Worm (Caenorhabditis elegans) whole organism, L2 larva: ENCODE measurements around the gene C25F9.6.

Source experiments
- F13H6.1 ChIP-seq: sonication (generic microtip); optimal IDR thresholded peaks from 2 replicates; lab custom pipeline; 2016; ENCODE audit warnings: missing genetic modification characterization, missing compliant biosample characterization
- Y55F3AM.14 ChIP-seq: fragments of 200-800 bp; sonication (Bioruptor generic); optimal IDR thresholded peaks from 2 replicates; lab custom pipeline; 2018; ENCODE audit warnings: mild to moderate bottlenecking, missing genetic modification characterization, missing compliant biosample characterization
- aly-2 ChIP-seq: fragments of 150-350 bp; optimal IDR thresholded peaks from 2 replicates; lab custom pipeline; 2014; ENCODE audit warnings: missing biosample characterization, missing genetic modification characterization
- ama-1 ChIP-seq: fragments of 150-350 bp; optimal IDR thresholded peaks from 2 replicates; lab custom pipeline; 2018; ENCODE audit warnings: inconsistent platforms
- ceh-16 ChIP-seq: fragments of 150-350 bp; optimal IDR thresholded peaks from 2 replicates; lab custom pipeline; 2014; ENCODE audit warnings: missing biosample characterization, missing genetic modification characterization
- ceh-82 ChIP-seq: fragments of 150-350 bp; optimal IDR thresholded peaks from 2 replicates; lab custom pipeline; 2014; ENCODE audit warnings: missing biosample characterization, missing genetic modification characterization
- elt-1 ChIP-seq: fragments of 150-350 bp; optimal IDR thresholded peaks from 2 replicates; lab custom pipeline; 2014; ENCODE audit warnings: missing biosample characterization, missing genetic modification characterization
- elt-3 ChIP-seq: sonication (generic microtip); optimal IDR thresholded peaks from 2 replicates; lab custom pipeline; 2017; ENCODE audit warnings: missing biosample characterization, missing genetic modification characterization
- fos-1 ChIP-seq: fragments of 150-350 bp; optimal IDR thresholded peaks from 2 replicates; lab custom pipeline; 2014; ENCODE audit warnings: missing biosample characterization, missing genetic modification characterization
- gmeb-1 ChIP-seq: fragments of 150-350 bp; optimal IDR thresholded peaks from 2 replicates; lab custom pipeline; 2014; ENCODE audit warnings: missing biosample characterization, missing genetic modification characterization
- lin-13 ChIP-seq: fragments of 150-350 bp; optimal IDR thresholded peaks from 2 replicates; lab custom pipeline; 2014; ENCODE audit warnings: missing biosample characterization, missing genetic modification reagents, missing genetic modification characterization
- lin-39 ChIP-seq: fragments of 150-350 bp; optimal IDR thresholded peaks from 2 replicates; lab custom pipeline; 2014; ENCODE audit warnings: missing biosample characterization, missing genetic modification reagents, missing genetic modification characterization
- mab-5 ChIP-seq: fragments of 150-350 bp; optimal IDR thresholded peaks from 2 replicates; lab custom pipeline; 2014; ENCODE audit warnings: missing biosample characterization, missing genetic modification characterization
- nhr-10 ChIP-seq: sonication (generic microtip); optimal IDR thresholded peaks from 2 replicates; lab custom pipeline; 2017; ENCODE audit warnings: missing biosample characterization, missing genetic modification characterization
- nhr-11 ChIP-seq: fragments of 150-350 bp; optimal IDR thresholded peaks from 2 replicates; lab custom pipeline; 2014; ENCODE audit warnings: missing biosample characterization, missing genetic modification characterization
- nhr-12 ChIP-seq: fragments of 150-350 bp; optimal IDR thresholded peaks from 2 replicates; lab custom pipeline; 2014; ENCODE audit warnings: missing biosample characterization, missing genetic modification characterization
- nhr-129 ChIP-seq: fragments of 150-350 bp; optimal IDR thresholded peaks from 2 replicates; lab custom pipeline; 2014; ENCODE audit warnings: missing biosample characterization, missing genetic modification characterization
- nhr-21 ChIP-seq: fragments of 150-350 bp; optimal IDR thresholded peaks from 2 replicates; lab custom pipeline; 2014; ENCODE audit warnings: missing biosample characterization, missing genetic modification characterization
- nhr-23 ChIP-seq: fragments of 150-350 bp; optimal IDR thresholded peaks from 2 replicates; lab custom pipeline; 2014; ENCODE audit warnings: missing biosample characterization, missing genetic modification reagents, missing genetic modification characterization
- nhr-25 ChIP-seq: fragments of 150-350 bp; sonication (generic microtip); optimal IDR thresholded peaks from 3 replicates; lab custom pipeline; 2014; ENCODE audit warnings: missing biosample characterization, missing genetic modification characterization
- nhr-6 ChIP-seq: fragments of 150-350 bp; optimal IDR thresholded peaks from 2 replicates; lab custom pipeline; 2014; ENCODE audit warnings: missing biosample characterization, missing genetic modification characterization
- nhr-77 ChIP-seq: fragments of 150-350 bp; optimal IDR thresholded peaks from 2 replicates; lab custom pipeline; 2014; ENCODE audit warnings: missing biosample characterization, missing genetic modification characterization
- skn-1 ChIP-seq: sonication (generic microtip); optimal IDR thresholded peaks from 2 replicates; lab custom pipeline; 2017; ENCODE audit warnings: missing biosample characterization, missing genetic modification characterization
- sma-3 ChIP-seq: sonication (generic microtip); optimal IDR thresholded peaks from 2 replicates; lab custom pipeline; 2016; ENCODE audit warnings: missing genetic modification reagents, missing genetic modification characterization, missing compliant biosample characterization
- sma-9 ChIP-seq, 2 experiments: fragments of 150-350 bp in 1 of 2; sonication (generic microtip) in 1 of 2; optimal IDR thresholded peaks; 2 replicates each; lab custom pipeline; 2014 to 2016; ENCODE audit warnings: missing genetic modification characterization in 2 of 2, mild to moderate bottlenecking in 1 of 2, missing biosample characterization in 1 of 2, missing compliant biosample characterization in 1 of 2, missing genetic modification reagents in 1 of 2, moderate library complexity in 1 of 2
- ztf-4 ChIP-seq: fragments of 150-350 bp; optimal IDR thresholded peaks from 2 replicates; lab custom pipeline; 2014; ENCODE audit warnings: missing biosample characterization, missing genetic modification characterization

C25F9.6 gene

DNA sequence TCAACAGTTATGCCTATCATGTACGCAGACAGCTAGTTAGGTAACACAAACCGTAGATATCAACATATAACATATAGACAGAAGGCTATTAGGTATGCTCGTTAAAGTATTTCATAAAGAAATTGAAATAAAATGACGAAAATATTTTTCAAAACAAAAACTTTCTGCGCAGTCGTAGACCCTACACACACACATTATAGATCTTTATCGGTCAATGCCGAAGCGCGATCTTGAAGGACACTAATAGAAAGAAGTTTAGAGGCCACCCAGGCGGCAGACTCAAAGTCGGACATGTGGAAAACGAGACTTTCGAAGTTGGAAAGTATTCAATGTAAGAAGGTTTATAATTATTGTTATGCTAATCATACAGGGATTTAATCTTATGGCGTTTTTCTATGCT, 23.8 kb upstream of the C25F9.6 start:
- TF ChIP-seq nhr-12 (no peak), ceh-16 (tag; lab: Kevin White, UChicago) (peak; percentile 40), sma-9 (GFP tag; optimal IDR thresholded peaks at IDR 0.05; lab: Kevin White, UChicago) (peak; percentile 56), sma-9 (tag; optimal IDR thresholded peaks at IDR 0.05; lab: Kevin White, UChicago) (no peak), elt-3 (tag; lab: Kevin White, UChicago) (no peak), nhr-23 (peak; percentile 57), nhr-25 (tag; lab: Kevin White, UChicago) (peak; percentile 28), aly-2 (tag; lab: Kevin White, UChicago) (no peak), lin-39 (no peak), elt-1 (tag; lab: Kevin White, UChicago) (peak; percentile 60)

DNA sequence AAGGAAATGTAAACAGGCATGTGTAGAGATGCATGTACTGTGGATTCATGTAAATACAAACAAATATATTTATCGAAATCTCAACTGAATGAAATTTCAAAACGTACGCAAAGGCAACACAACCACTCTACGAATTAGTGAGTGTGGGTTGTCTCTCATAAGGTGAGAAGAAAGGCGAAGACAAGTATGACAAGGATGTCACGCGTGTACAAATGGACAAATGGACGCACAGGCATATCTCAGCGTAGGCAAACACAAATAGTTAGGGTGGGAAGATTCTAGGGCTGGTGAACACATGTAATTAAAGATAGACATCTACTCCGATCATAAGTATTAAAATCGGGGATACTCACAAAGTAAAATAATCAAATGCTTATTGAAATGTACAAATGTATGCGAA, 23.0 kb upstream of the C25F9.6 start:
- no peak for TF ChIP-seq nhr-77
- peak; percentile 23 for TF ChIP-seq nhr-25 (tag; lab: Kevin White, UChicago)
- no peak for TF ChIP-seq nhr-23
- TF ChIP-seq, all 48 proteins: peak for 1

DNA sequence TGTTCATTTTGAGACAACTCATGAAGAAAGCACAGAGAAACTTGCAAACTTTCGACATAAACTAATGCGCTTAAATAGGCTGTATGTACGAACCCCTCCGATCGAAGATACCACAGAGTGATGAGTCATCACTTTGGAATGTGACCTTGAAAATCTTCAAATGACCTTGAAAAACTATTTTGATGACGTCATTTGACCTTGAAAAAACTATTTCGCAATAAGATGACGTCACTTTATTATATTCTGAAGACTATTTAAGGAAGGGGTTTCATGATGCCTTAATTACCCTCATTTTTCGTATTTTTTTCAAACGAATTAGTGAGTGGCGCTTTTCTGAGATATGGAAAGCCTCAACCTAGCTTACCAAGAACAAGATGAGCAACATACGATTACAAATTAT, 16.0 kb upstream of the C25F9.6 start, which contains the start of gene C25F9.2:
C25F9.2 (plus strand) TSS at position 341 of the 400 bp plus-strand sequence.
- TF ChIP-seq nhr-6 (tag; lab: Kevin White, UChicago) (no peak), lin-39 (no peak), nhr-25 (tag; lab: Kevin White, UChicago) (peak; percentile 47)

DNA sequence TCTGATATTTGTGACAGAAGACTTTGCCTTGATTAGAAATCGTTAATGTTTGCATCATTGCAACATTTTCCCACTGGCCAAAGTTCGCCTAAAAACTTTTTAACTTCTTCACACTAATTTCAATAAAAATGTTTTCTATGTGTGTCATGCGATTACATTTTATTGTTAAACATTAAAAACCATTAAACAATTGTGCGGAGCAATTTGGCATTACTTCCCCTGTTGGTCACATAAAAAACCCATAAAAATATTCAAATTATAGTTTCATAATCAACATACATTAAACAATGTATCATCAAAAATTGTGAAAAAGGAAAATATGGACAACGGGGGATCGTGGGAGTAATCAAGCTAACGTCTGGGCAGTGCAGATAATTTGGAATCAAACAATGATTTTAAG, 14.2 kb upstream of the C25F9.6 start:
- TF ChIP-seq fos-1 (tag; lab: Kevin White, UChicago): peak; percentile 1

DNA sequence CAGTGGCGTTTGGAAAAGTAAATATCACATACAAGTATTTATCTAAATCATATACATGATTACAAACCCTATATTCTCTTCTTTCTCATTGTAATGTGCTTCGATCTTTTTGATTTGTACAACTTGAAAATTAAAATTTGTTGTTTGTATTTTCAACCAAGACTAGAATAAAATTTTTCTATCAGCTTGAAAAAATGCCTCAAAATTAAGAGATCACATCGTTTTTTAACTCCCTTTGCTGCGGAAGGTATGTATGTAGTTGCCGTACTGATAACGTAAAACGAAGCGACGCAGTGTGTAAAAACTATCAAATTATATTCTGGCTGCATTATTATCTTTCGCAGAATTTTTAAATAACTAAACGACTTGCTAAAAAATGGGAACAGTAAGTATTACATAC, 12.7 kb upstream of the C25F9.6 start, which contains the start of gene C25F9.15:
C25F9.15 (plus strand) TSS at position 301 of the 400 bp plus-strand sequence.
- TF ChIP-seq nhr-10 (tag; lab: Kevin White, UChicago) (no peak), fos-1 (tag; lab: Kevin White, UChicago) (peak; percentile 40)
- TF ChIP-seq, all 48 proteins: peak for 1

DNA sequence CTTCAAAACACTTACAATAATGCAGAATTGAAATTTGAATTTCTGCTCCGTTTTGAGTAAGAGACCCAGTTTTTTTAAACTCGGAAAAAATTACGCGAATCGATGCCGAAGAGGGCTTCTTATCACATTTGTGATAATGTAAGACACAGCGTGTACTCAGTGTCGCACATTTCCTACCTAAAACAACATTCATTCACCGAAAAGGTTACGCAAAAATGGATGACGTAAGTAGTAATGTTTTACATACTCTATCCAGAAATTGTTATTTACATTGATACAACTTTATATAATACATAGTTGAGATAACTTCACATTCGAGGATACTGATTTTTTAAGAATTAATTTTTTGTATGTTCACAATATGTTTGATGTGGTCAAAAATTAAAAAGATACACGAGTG, 11.3 kb upstream of the C25F9.6 start, which contains the start of the genes C25F9.4 and C25F9.9:
C25F9.4 (minus strand) TSS at position 101 of the 400 bp plus-strand sequence.
C25F9.9 (plus strand) TSS at position 137 of the 400 bp plus-strand sequence.
- TF ChIP-seq fos-1 (tag; lab: Kevin White, UChicago) (peak; percentile 59), F13H6.1 (tag; lab: Kevin White, UChicago) (no peak)

DNA sequence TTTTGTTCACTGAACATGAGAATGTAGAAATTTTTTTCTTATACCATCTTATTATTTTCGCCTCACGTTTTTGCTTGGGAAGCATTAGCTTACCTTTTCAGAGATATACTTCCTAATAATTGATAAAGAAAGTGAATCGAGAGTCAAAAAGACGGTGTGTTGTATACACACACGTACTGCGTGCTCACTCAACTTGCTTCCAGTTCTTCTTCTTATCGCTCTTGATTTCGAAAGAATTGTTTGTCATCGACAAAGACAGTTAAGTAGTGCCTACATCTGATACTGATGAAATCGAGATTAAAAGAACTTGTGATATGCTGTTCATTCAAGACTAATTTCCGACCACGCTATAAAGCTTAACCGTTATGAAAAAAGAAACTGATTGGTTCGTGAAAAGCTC, 5.5 kb upstream of the C25F9.6 start, which contains the start of gene C25F9.5:
C25F9.5 (minus strand) TSS at position 195 of the 400 bp plus-strand sequence.
- TF ChIP-seq fos-1 (tag; lab: Kevin White, UChicago) (peak; percentile 83), gmeb-1 (tag; lab: Kevin White, UChicago) (no peak)

DNA sequence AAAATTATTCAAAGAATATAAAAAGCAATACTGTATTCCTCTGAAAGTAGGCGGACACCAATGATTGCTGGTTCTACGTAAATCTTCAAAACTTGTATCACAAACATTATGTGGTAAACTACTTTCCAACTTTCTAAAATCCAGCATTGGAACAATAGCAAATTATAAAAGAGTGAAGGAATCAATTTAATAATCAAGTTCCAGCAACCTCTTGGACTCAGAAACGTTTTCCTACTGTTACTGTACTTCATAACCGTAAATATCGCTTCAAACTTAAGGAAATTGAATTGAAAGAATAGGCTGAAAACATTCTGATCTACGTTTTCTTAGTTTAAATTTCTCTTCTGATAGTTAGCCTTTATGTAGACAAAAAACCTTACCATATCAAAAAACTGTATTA, 1.5 kb downstream of the C25F9.6 start:
- TF ChIP-seq nhr-11 (tag; lab: Kevin White, UChicago) (no peak), Y55F3AM.14 (GFP tag; lab: Kevin White, UChicago) (no peak), nhr-77 (no peak), sma-3 (GFP tag; lab: Kevin White, UChicago) (no peak), nhr-129 (no peak), nhr-23 (no peak), nhr-6 (tag; lab: Kevin White, UChicago) (no peak), ceh-82 (no peak), skn-1 (tag; lab: Kevin White, UChicago) (no peak), fos-1 (tag; lab: Kevin White, UChicago) (no peak), nhr-12 (no peak), lin-13 (no peak), nhr-21 (tag; lab: Kevin White, UChicago) (no peak), ama-1 (lab: Kevin White, UChicago) (no peak)

DNA sequence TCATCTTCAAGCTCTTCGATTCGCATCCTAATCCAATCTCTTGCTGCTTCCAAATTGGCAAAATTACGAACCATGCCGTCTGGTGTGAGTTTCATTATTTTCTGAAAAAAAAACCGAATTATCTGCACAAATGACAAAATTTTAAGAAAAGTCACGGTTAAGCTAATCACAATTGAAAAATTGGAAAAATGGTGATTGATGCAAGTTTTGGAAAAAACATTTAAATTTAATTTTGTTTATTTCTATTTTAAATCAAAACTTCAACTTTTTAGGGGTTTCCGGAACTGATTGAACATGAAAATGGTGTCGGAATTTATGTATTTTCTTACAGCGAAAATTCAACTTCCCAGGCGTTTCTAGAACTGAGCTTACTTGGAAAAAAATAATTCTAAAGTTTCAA, 2.3 kb downstream of the C25F9.6 start, which contains the start of gene C25F9.12:
C25F9.12 (minus strand) TSS at position 101 of the 400 bp plus-strand sequence.
- TF ChIP-seq mab-5 (tag; lab: Kevin White, UChicago): no peak
- TF ChIP-seq fos-1 (tag; lab: Kevin White, UChicago): no peak
- no peak for TF ChIP-seq ztf-4
